Fruit fly (Drosophila melanogaster) whole organism, embryonic: ENCODE data around the gene CG8135.

ENCODE experiments used
- Ada2b ChIP-seq: fragments of 200-800 bp; sonication (Bioruptor generic); IDR thresholded peaks from 2 replicates; pipeline ENCODE4 v1.3.6; 2022; ENCODE audit warnings: missing biosample characterization, missing genetic modification characterization
- Asciz ChIP-seq: fragments of 200-800 bp; sonication (Bioruptor generic); optimal IDR thresholded peaks from 2 replicates; lab custom pipeline; 2017; ENCODE audit warnings: missing biosample characterization, mild to moderate bottlenecking, missing genetic modification characterization, missing genetic modification reagents
- Bteb2 ChIP-seq: fragments of 200-800 bp; sonication (Bioruptor generic); optimal IDR thresholded peaks from 2 replicates; lab custom pipeline; 2016; ENCODE audit warnings: missing biosample characterization, missing genetic modification characterization
- CG11456 ChIP-seq: fragments of 200-800 bp; sonication (Bioruptor generic); IDR thresholded peaks from 3 replicates; pipeline ENCODE4 v1.3.6; 2022; ENCODE audit warnings: missing biosample characterization, missing genetic modification characterization
- CG12236 ChIP-seq: fragments of 200-800 bp; sonication (Bioruptor generic); optimal IDR thresholded peaks from 2 replicates; lab custom pipeline; 2016; ENCODE audit warnings: missing biosample characterization, missing genetic modification characterization
- CG12659 ChIP-seq: fragments of 200-800 bp; sonication (Bioruptor generic); optimal IDR thresholded peaks from 3 replicates; lab custom pipeline; 2017; ENCODE audit warnings: mild to moderate bottlenecking, missing biosample characterization, missing genetic modification reagents, missing genetic modification characterization
- CG13123 ChIP-seq: fragments of 200-800 bp; sonication (Bioruptor generic); optimal IDR thresholded peaks from 2 replicates; lab custom pipeline; 2016; ENCODE audit warnings: missing biosample characterization, missing genetic modification characterization
- CG13894 ChIP-seq: fragments of 200-800 bp; sonication (Bioruptor generic); optimal IDR thresholded peaks from 3 replicates; lab custom pipeline; 2018; ENCODE audit warnings: missing biosample characterization, mild to moderate bottlenecking, missing genetic modification characterization, moderate library complexity
- CG18476 ChIP-seq: fragments of 200-800 bp; sonication (Bioruptor generic); optimal IDR thresholded peaks from 2 replicates; lab custom pipeline; 2016; ENCODE audit warnings: missing biosample characterization, mild to moderate bottlenecking, missing genetic modification characterization
- CG2712 ChIP-seq: fragments of 200-800 bp; optimal IDR thresholded peaks from 3 replicates; lab custom pipeline; 2019; ENCODE audit warnings: missing biosample characterization, mild to moderate bottlenecking, missing genetic modification characterization, moderate library complexity
- CG33213 ChIP-seq: fragments of 200-800 bp; sonication (Bioruptor generic); optimal IDR thresholded peaks from 3 replicates; lab custom pipeline; 2016; ENCODE audit warnings: missing biosample characterization, missing genetic modification characterization
- CG4360 ChIP-seq: fragments of 200-800 bp; sonication (Bioruptor generic); IDR thresholded peaks from 2 replicates; pipeline ENCODE4 v1.3.6; 2022; ENCODE audit warnings: missing biosample characterization, missing genetic modification characterization
- CG6272 ChIP-seq: fragments of 200-800 bp; sonication (Bioruptor generic); IDR thresholded peaks from 2 replicates; pipeline ENCODE4 v1.3.6; 2022; ENCODE audit warnings: missing biosample characterization, missing genetic modification characterization
- CG6654 ChIP-seq: fragments of 200-800 bp; sonication (Bioruptor generic); optimal IDR thresholded peaks from 2 replicates; lab custom pipeline; 2017; ENCODE audit warnings: missing biosample characterization, mild to moderate bottlenecking, missing genetic modification characterization
- CG6765 ChIP-seq: fragments of 200-800 bp; sonication (Bioruptor generic); optimal IDR thresholded peaks from 3 replicates; lab custom pipeline; 2017; ENCODE audit warnings: missing biosample characterization, mild to moderate bottlenecking, missing genetic modification characterization
- Dll ChIP-seq: fragments of 200-800 bp; sonication (Bioruptor generic); IDR thresholded peaks from 4 replicates; pipeline ENCODE4 v1.3.6; 2022; ENCODE audit warnings: missing biosample characterization, missing genetic modification characterization; ENCODE audit not compliant: partially characterized antibody
- Ets97D ChIP-seq: fragments of 200-800 bp; sonication (Bioruptor generic); optimal IDR thresholded peaks from 3 replicates; lab custom pipeline; 2016; ENCODE audit warnings: missing biosample characterization, missing genetic modification characterization
- HLHmδ ChIP-seq: fragments of 200-800 bp; sonication (Bioruptor generic); optimal IDR thresholded peaks from 2 replicates; lab custom pipeline; 2018; ENCODE audit warnings: missing biosample characterization, mild to moderate bottlenecking, missing genetic modification characterization, moderate library complexity
- MESR4 ChIP-seq: fragments of 200-800 bp; sonication (Bioruptor generic); optimal IDR thresholded peaks from 2 replicates; lab custom pipeline; 2018; ENCODE audit warnings: missing biosample characterization, mild to moderate bottlenecking, missing genetic modification characterization, moderate library complexity
- Meics ChIP-seq: fragments of 200-800 bp; sonication (Bioruptor generic); optimal IDR thresholded peaks from 2 replicates; lab custom pipeline; 2017; ENCODE audit warnings: missing biosample characterization, mild to moderate bottlenecking, missing genetic modification characterization
- Nf-YA ChIP-seq: fragments of 200-800 bp; sonication (Bioruptor generic); IDR thresholded peaks from 2 replicates; pipeline ENCODE4 v1.3.6; 2022; ENCODE audit warnings: missing biosample characterization, missing genetic modification characterization
- Pdp1 ChIP-seq, 2 experiments: fragments of 200-800 bp; sonication (Bioruptor generic); optimal IDR thresholded peaks; 3 replicates each; lab custom pipeline; 2016; ENCODE audit warnings: missing biosample characterization in 2 of 2, missing genetic modification characterization in 2 of 2, mild to moderate bottlenecking in 1 of 2, moderate library complexity in 1 of 2
- Scr ChIP-seq: fragments of 200-800 bp; sonication (Bioruptor generic); IDR thresholded peaks from 2 replicates; pipeline ENCODE4 v1.3.6; 2022; ENCODE audit warnings: missing biosample characterization, missing genetic modification characterization; ENCODE audit not compliant: partially characterized antibody
- Taf1 ChIP-seq: fragments of 200-800 bp; sonication (Bioruptor generic); IDR thresholded peaks from 2 replicates; pipeline ENCODE4 v1.3.6; 2022; ENCODE audit warnings: missing biosample characterization, missing genetic modification characterization
- ac ChIP-seq: fragments of 200-800 bp; sonication (Bioruptor generic); optimal IDR thresholded peaks from 3 replicates; lab custom pipeline; 2017; ENCODE audit warnings: missing biosample characterization, mild to moderate bottlenecking, missing genetic modification characterization
- bcd ChIP-seq: fragments of 200-800 bp; sonication (Bioruptor generic); optimal IDR thresholded peaks from 2 replicates; lab custom pipeline; 2017; ENCODE audit warnings: missing biosample characterization, mild to moderate bottlenecking, missing genetic modification characterization
- bowl ChIP-seq: fragments of 200-800 bp; sonication (Bioruptor generic); IDR thresholded peaks from 2 replicates; pipeline ENCODE4 v1.3.6; 2022; ENCODE audit warnings: missing biosample characterization, missing genetic modification characterization
- caup ChIP-seq: fragments of 200-800 bp; sonication (Bioruptor generic); optimal IDR thresholded peaks from 3 replicates; lab custom pipeline; 2017; ENCODE audit warnings: missing biosample characterization, mild to moderate bottlenecking, missing genetic modification characterization, moderate library complexity; ENCODE audit not compliant: severe bottlenecking
- crc ChIP-seq: fragments of 200-800 bp; sonication (Bioruptor generic); optimal IDR thresholded peaks from 2 replicates; lab custom pipeline; 2016; ENCODE audit warnings: missing biosample characterization, missing genetic modification characterization
- dan ChIP-seq: fragments of 200-800 bp; sonication (Bioruptor generic); IDR thresholded peaks from 2 replicates; pipeline ENCODE4 v1.3.6; 2022; ENCODE audit warnings: missing biosample characterization, missing genetic modification characterization
- exex ChIP-seq: fragments of 200-800 bp; sonication (Bioruptor generic); optimal IDR thresholded peaks from 4 replicates; lab custom pipeline; 2018; ENCODE audit warnings: missing biosample characterization, mild to moderate bottlenecking, missing genetic modification characterization, moderate library complexity
- fd3F ChIP-seq: fragments of 200-800 bp; sonication (Bioruptor generic); optimal IDR thresholded peaks from 2 replicates; lab custom pipeline; 2018; ENCODE audit warnings: missing biosample characterization, mild to moderate bottlenecking, missing genetic modification characterization, moderate library complexity
- gsb ChIP-seq: fragments of 200-800 bp; sonication (Bioruptor generic); IDR thresholded peaks from 2 replicates; pipeline ENCODE4 v1.3.6; 2022; ENCODE audit warnings: missing biosample characterization, missing genetic modification characterization
- gt ChIP-seq: fragments of 200-800 bp; sonication (Bioruptor generic); IDR thresholded peaks from 2 replicates; pipeline ENCODE4 v1.3.6; 2022; ENCODE audit warnings: missing biosample characterization, missing genetic modification characterization
- h ChIP-seq: fragments of >200 bp; optimal IDR thresholded peaks from 2 replicates; lab custom pipeline; 2017
- ham ChIP-seq: fragments of 200-800 bp; sonication (Bioruptor generic); IDR thresholded peaks from 2 replicates; pipeline ENCODE4 v1.3.6; 2022; ENCODE audit warnings: missing biosample characterization, missing genetic modification characterization
- insv ChIP-seq, 2 experiments: fragments of 200-800 bp; sonication (Bioruptor generic); optimal IDR thresholded peaks; 3 replicates each; lab custom pipeline; 2016 to 2018; ENCODE audit warnings: missing biosample characterization in 2 of 2, missing genetic modification characterization in 2 of 2
- peb ChIP-seq: fragments of 200-800 bp; sonication (Bioruptor generic); IDR thresholded peaks from 2 replicates; pipeline ENCODE4 v1.3.6; 2022; ENCODE audit warnings: missing biosample characterization, missing genetic modification characterization
- pum ChIP-seq: fragments of 200-800 bp; sonication (Bioruptor generic); optimal IDR thresholded peaks from 2 replicates; lab custom pipeline; 2016; ENCODE audit warnings: missing biosample characterization, missing genetic modification characterization
- rib ChIP-seq: fragments of 200-800 bp; sonication (Bioruptor generic); IDR thresholded peaks from 2 replicates; pipeline ENCODE4 v1.3.6; 2022; ENCODE audit warnings: missing biosample characterization, missing genetic modification characterization
- row ChIP-seq: fragments of 200-800 bp; sonication (Bioruptor generic); IDR thresholded peaks from 3 replicates; pipeline ENCODE4 v1.3.6; 2022; ENCODE audit warnings: missing biosample characterization, missing genetic modification characterization
- sd ChIP-seq: fragments of 200-800 bp; sonication (Bioruptor generic); optimal IDR thresholded peaks from 3 replicates; lab custom pipeline; 2018; ENCODE audit warnings: missing biosample characterization, mild to moderate bottlenecking, missing genetic modification characterization, moderate library complexity
- slou ChIP-seq: fragments of 200-800 bp; sonication (Bioruptor generic); optimal IDR thresholded peaks from 3 replicates; lab custom pipeline; 2016; ENCODE audit warnings: missing biosample characterization, missing genetic modification characterization
- slp2 ChIP-seq: fragments of 200-800 bp; sonication (Bioruptor generic); optimal IDR thresholded peaks from 2 replicates; lab custom pipeline; 2016; ENCODE audit warnings: missing biosample characterization, missing genetic modification characterization
- so ChIP-seq: fragments of 200-800 bp; sonication (Bioruptor generic); IDR thresholded peaks from 3 replicates; pipeline ENCODE4 v1.3.6; 2022; ENCODE audit warnings: missing biosample characterization, missing genetic modification characterization
- ssp ChIP-seq: fragments of 200-800 bp; sonication (Bioruptor generic); IDR thresholded peaks from 2 replicates; pipeline ENCODE4 v1.3.6; 2022; ENCODE audit warnings: missing biosample characterization, missing genetic modification characterization
- stwl ChIP-seq: fragments of 200-800 bp; sonication (Bioruptor generic); optimal IDR thresholded peaks from 3 replicates; lab custom pipeline; 2018; ENCODE audit warnings: missing biosample characterization, mild to moderate bottlenecking, missing genetic modification characterization, moderate library complexity
- usp ChIP-seq: fragments of >200 bp; optimal IDR thresholded peaks from 2 replicates; lab custom pipeline; 2017; ENCODE audit warnings: missing biosample characterization, missing genetic modification characterization
- wdn ChIP-seq: fragments of 200-800 bp; sonication (Bioruptor generic); IDR thresholded peaks from 2 replicates; pipeline ENCODE4 v1.3.6; 2022; ENCODE audit warnings: missing biosample characterization, missing genetic modification characterization
- wor ChIP-seq: fragments of 200-800 bp; sonication (Bioruptor generic); IDR thresholded peaks from 2 replicates; pipeline ENCODE4 v1.3.6; 2022; ENCODE audit warnings: missing biosample characterization, missing genetic modification characterization

Gene CG8135

dm6 chr3R:9430344-9431253 lies 26.4 kb downstream of the CG8135 start (continued):
- TF ChIP-seq caup (GFP tag; lab: Kevin White, UChicago) = peak; percentile 45
- TF ChIP-seq sd = peak; percentile 55
- TF ChIP-seq ac = no peak
- TF ChIP-seq Taf1 (GFP tag; lab: Robert Waterston, UW) = no peak
- no peak for TF ChIP-seq wor
- TF ChIP-seq Dll = no peak
- no peak for TF ChIP-seq CG13123 (GFP tag; lab: Kevin White, UChicago)
- no peak for TF ChIP-seq CG18476 (GFP tag; lab: Kevin White, UChicago)
- TF ChIP-seq row (GFP tag; lab: Robert Waterston, UW) = peak; percentile 56; the same call in 2 of the 3 replicates
- TF ChIP-seq CG6272 = no peak
- TF ChIP-seq Bteb2 = peak; percentile 21
- TF ChIP-seq h (lab: Kevin White, UChicago) = no peak
- no peak for TF ChIP-seq ham (GFP tag; lab: Robert Waterston, UW)
- no peak for TF ChIP-seq crc (GFP tag; lab: Kevin White, UChicago)
- no peak for TF ChIP-seq slp2 (GFP tag; lab: Kevin White, UChicago)
- no peak for TF ChIP-seq wdn (GFP tag; lab: Robert Waterston, UW)
- TF ChIP-seq gt (GFP tag; lab: Robert Waterston, UW) = no peak
- no peak for TF ChIP-seq stwl
- TF ChIP-seq exex (tag; lab: Kevin White, UChicago) = no peak
- TF ChIP-seq CG11456 (GFP tag; lab: Robert Waterston, UW) = no peak
- no peak for TF ChIP-seq HLHmδ
- TF ChIP-seq Nf-YA = no peak
- TF ChIP-seq ssp = no peak
- TF ChIP-seq Scr (GFP tag; lab: Robert Waterston, UW) = no peak
- TF ChIP-seq slou = no peak
- TF ChIP-seq gsb (GFP tag; lab: Robert Waterston, UW) = no peak
- TF ChIP-seq pum (GFP tag; lab: Kevin White, UChicago) = no peak
- 0 out of 2 replicates have a peak, but pooled peaks have one; percentile 32 for TF ChIP-seq Ada2b (GFP tag; lab: Robert Waterston, UW)
- TF ChIP-seq so (GFP tag; lab: Robert Waterston, UW) = no peak
- no peak for TF ChIP-seq insv (GFP tag; optimal IDR thresholded peaks at IDR 0.05; lab: Kevin White, UChicago)
- TF ChIP-seq Meics = peak; percentile 55
- no peak for TF ChIP-seq CG4360
- TF ChIP-seq CG6654 (GFP tag; lab: Kevin White, UChicago) = no peak
- peak; percentile 39 for TF ChIP-seq bcd (GFP tag; lab: Kevin White, UChicago)
- no peak for TF ChIP-seq CG13894 (tag; lab: Kevin White, UChicago)
- TF ChIP-seq Asciz (GFP tag; lab: Kevin White, UChicago) = no peak
- TF ChIP-seq CG6765 = no peak
- TF ChIP-seq dan (GFP tag; lab: Robert Waterston, UW) = no peak
- TF ChIP-seq MESR4 (GFP tag; lab: Kevin White, UChicago) = no peak
- no peak for TF ChIP-seq Ets97D (GFP tag; lab: Kevin White, UChicago)
- no peak for TF ChIP-seq CG33213 (GFP tag; lab: Kevin White, UChicago)
- TF ChIP-seq CG12236 (GFP tag; lab: Kevin White, UChicago) = no peak
- peak; percentile 27 for TF ChIP-seq CG2712 (tag; lab: Kevin White, UChicago)
- no peak for TF ChIP-seq usp (GFP tag; lab: Kevin White, UChicago)
- no peak for TF ChIP-seq peb (GFP tag; lab: Robert Waterston, UW)
- peak; percentile 36 for TF ChIP-seq CG12659 (GFP tag; lab: Kevin White, UChicago)
- no peak for TF ChIP-seq bowl (GFP tag; lab: Robert Waterston, UW)
- TF ChIP-seq fd3F = peak; percentile 52
- TF ChIP-seq Pdp1 (GFP tag; optimal IDR thresholded peaks at IDR 0.05; lab: Kevin White, UChicago) = peak in 1 of 2 experiments; percentile 95
- no peak for TF ChIP-seq rib
